Worm (Caenorhabditis elegans) whole organism, L2 larva: ENCODE results near the gene Y65A5A.2.

Experiments used
- C34F6.9 ChIP-seq: fragments of 150-350 bp; optimal IDR thresholded peaks from 2 replicates; lab custom pipeline; 2014; ENCODE audit warnings: missing biosample characterization, missing genetic modification characterization
- R02D3.7 ChIP-seq: fragments of 150-350 bp; optimal IDR thresholded peaks from 2 replicates; lab custom pipeline; 2014; ENCODE audit warnings: missing biosample characterization, missing genetic modification characterization
- Y55F3AM.14 ChIP-seq: fragments of 200-800 bp; sonication (Bioruptor generic); optimal IDR thresholded peaks from 2 replicates; lab custom pipeline; 2018; ENCODE audit warnings: mild to moderate bottlenecking, missing genetic modification characterization, missing compliant biosample characterization
- alr-1 ChIP-seq: fragments of 150-350 bp; optimal IDR thresholded peaks from 2 replicates; lab custom pipeline; 2014; ENCODE audit warnings: missing biosample characterization, missing genetic modification characterization
- ama-1 ChIP-seq: fragments of 150-350 bp; optimal IDR thresholded peaks from 2 replicates; lab custom pipeline; 2018; ENCODE audit warnings: inconsistent platforms
- blmp-1 ChIP-seq: sonication (generic microtip); optimal IDR thresholded peaks from 2 replicates; lab custom pipeline; 2017; ENCODE audit warnings: missing genetic modification characterization, mild to moderate bottlenecking, missing compliant biosample characterization, antibody characterized with exemption, moderate library complexity; ENCODE audit not compliant: insufficient read depth
- ceh-16 ChIP-seq: fragments of 150-350 bp; optimal IDR thresholded peaks from 2 replicates; lab custom pipeline; 2014; ENCODE audit warnings: missing biosample characterization, missing genetic modification characterization
- crh-2 ChIP-seq: sonication (generic microtip); optimal IDR thresholded peaks from 2 replicates; lab custom pipeline; 2017; ENCODE audit warnings: missing biosample characterization, missing genetic modification characterization
- dmd-4 ChIP-seq: sonication (generic microtip); optimal IDR thresholded peaks from 2 replicates; lab custom pipeline; 2017; ENCODE audit warnings: missing biosample characterization, missing genetic modification characterization
- egl-27 ChIP-seq: sonication (generic microtip); optimal IDR thresholded peaks from 3 replicates; lab custom pipeline; 2017; ENCODE audit warnings: missing biosample characterization, missing genetic modification reagents, missing genetic modification characterization
- elt-3 ChIP-seq: sonication (generic microtip); optimal IDR thresholded peaks from 2 replicates; lab custom pipeline; 2017; ENCODE audit warnings: missing biosample characterization, missing genetic modification characterization
- gmeb-1 ChIP-seq: fragments of 150-350 bp; optimal IDR thresholded peaks from 2 replicates; lab custom pipeline; 2014; ENCODE audit warnings: missing biosample characterization, missing genetic modification characterization
- lin-11 ChIP-seq: fragments of 150-350 bp; sonication (generic microtip); optimal IDR thresholded peaks from 2 replicates; lab custom pipeline; 2014; ENCODE audit warnings: missing biosample characterization, missing genetic modification characterization, inconsistent platforms, mixed read lengths
- lin-39 ChIP-seq: fragments of 150-350 bp; optimal IDR thresholded peaks from 2 replicates; lab custom pipeline; 2014; ENCODE audit warnings: missing biosample characterization, missing genetic modification reagents, missing genetic modification characterization
- lsy-2 ChIP-seq, 2 experiments: fragments of 150-350 bp in 1 of 2; sonication (generic microtip) in 1 of 2; optimal IDR thresholded peaks; 2 replicates each; lab custom pipeline; 2014 to 2017; ENCODE audit warnings: missing biosample characterization in 2 of 2, missing genetic modification characterization in 2 of 2
- mab-5 ChIP-seq: fragments of 150-350 bp; optimal IDR thresholded peaks from 2 replicates; lab custom pipeline; 2014; ENCODE audit warnings: missing biosample characterization, missing genetic modification characterization
- mdl-1 ChIP-seq, 2 experiments: fragments of 150-350 bp in 1 of 2; sonication (generic microtip) in 1 of 2; optimal IDR thresholded peaks; 2 replicates each; lab custom pipeline; 2017; ENCODE audit warnings: missing biosample characterization in 2 of 2, missing genetic modification characterization in 2 of 2
- nhr-11 ChIP-seq: fragments of 150-350 bp; optimal IDR thresholded peaks from 2 replicates; lab custom pipeline; 2014; ENCODE audit warnings: missing biosample characterization, missing genetic modification characterization
- nhr-21 ChIP-seq: fragments of 150-350 bp; optimal IDR thresholded peaks from 2 replicates; lab custom pipeline; 2014; ENCODE audit warnings: missing biosample characterization, missing genetic modification characterization
- nhr-237 ChIP-seq: fragments of 150-350 bp; optimal IDR thresholded peaks from 2 replicates; lab custom pipeline; 2014; ENCODE audit warnings: missing biosample characterization, missing genetic modification characterization
- nhr-25 ChIP-seq: fragments of 150-350 bp; sonication (generic microtip); optimal IDR thresholded peaks from 3 replicates; lab custom pipeline; 2014; ENCODE audit warnings: missing biosample characterization, missing genetic modification characterization
- nhr-77 ChIP-seq: fragments of 150-350 bp; optimal IDR thresholded peaks from 2 replicates; lab custom pipeline; 2014; ENCODE audit warnings: missing biosample characterization, missing genetic modification characterization
- peb-1 ChIP-seq: fragments of 150-350 bp; optimal IDR thresholded peaks from 2 replicates; lab custom pipeline; 2014; ENCODE audit warnings: missing biosample characterization, missing genetic modification characterization
- sem-4 ChIP-seq: fragments of 150-350 bp; optimal IDR thresholded peaks from 2 replicates; lab custom pipeline; 2014; ENCODE audit warnings: missing biosample characterization, missing genetic modification reagents, missing genetic modification characterization
- sma-9 ChIP-seq, 2 experiments: fragments of 150-350 bp in 1 of 2; sonication (generic microtip) in 1 of 2; optimal IDR thresholded peaks; 2 replicates each; lab custom pipeline; 2014 to 2016; ENCODE audit warnings: missing genetic modification characterization in 2 of 2, mild to moderate bottlenecking in 1 of 2, missing biosample characterization in 1 of 2, missing compliant biosample characterization in 1 of 2, missing genetic modification reagents in 1 of 2, moderate library complexity in 1 of 2
- snpc-4 ChIP-seq: fragments of 150-350 bp; optimal IDR thresholded peaks from 2 replicates; lab custom pipeline; 2014; ENCODE audit warnings: missing biosample characterization, missing genetic modification characterization
- unc-39 ChIP-seq: fragments of 150-350 bp; optimal IDR thresholded peaks from 2 replicates; lab custom pipeline; 2014; ENCODE audit warnings: missing biosample characterization, missing genetic modification characterization
- zag-1 ChIP-seq: fragments of 150-350 bp; optimal IDR thresholded peaks from 2 replicates; lab custom pipeline; 2014; ENCODE audit warnings: missing biosample characterization, missing genetic modification characterization
- ztf-1 ChIP-seq: fragments of 200-800 bp; sonication (Bioruptor generic); conservative IDR thresholded peaks from 2 replicates; pipeline ENCODE4 v1.3.6; 2022; ENCODE audit warnings: missing genetic modification characterization, missing compliant biosample characterization
- ztf-11 ChIP-seq: sonication (generic microtip); optimal IDR thresholded peaks from 2 replicates; lab custom pipeline; 2017; ENCODE audit warnings: missing biosample characterization, missing genetic modification characterization

The Y65A5A.2 gene

ce11 chrIV:16442963-16443362 is 31.1 kb downstream of the Y65A5A.2 start, which contains the start of gene dlc-4:
TSS of gene dlc-4 (plus strand) at chrIV:16443263.
- TF ChIP-seq alr-1 (no peak), nhr-25 (tag; lab: Kevin White, UChicago) (no peak), sma-9 (GFP tag; optimal IDR thresholded peaks at IDR 0.05; lab: Kevin White, UChicago) (no peak), sma-9 (tag; optimal IDR thresholded peaks at IDR 0.05; lab: Kevin White, UChicago) (no peak), ztf-1 (GFP tag; lab: Robert Waterston, UW) (no peak), blmp-1 (tag; lab: Kevin White, UChicago) (no peak), lsy-2 (tag; optimal IDR thresholded peaks at IDR 0.05; lab: Kevin White, UChicago) (no peak), unc-39 (tag; lab: Kevin White, UChicago) (no peak), nhr-21 (tag; lab: Kevin White, UChicago) (no peak), ama-1 (lab: Kevin White, UChicago) (no peak), egl-27 (no peak), lin-39 (tag; lab: Kevin White, UChicago) (no peak), Y55F3AM.14 (GFP tag; lab: Kevin White, UChicago) (no peak), crh-2 (no peak), sem-4 (no peak), mab-5 (tag; lab: Kevin White, UChicago) (no peak), nhr-77 (no peak), R02D3.7 (no peak)

ce11 chrIV:16446664-16447063 is 34.8 kb downstream of the Y65A5A.2 start:
- TF ChIP-seq mdl-1 (tag; optimal IDR thresholded peaks at IDR 0.05; lab: Kevin White, UChicago): no peak
- TF ChIP-seq Y55F3AM.14 (GFP tag; lab: Kevin White, UChicago): no peak
- no peak for TF ChIP-seq zag-1 (tag; lab: Kevin White, UChicago)
- TF ChIP-seq snpc-4: no peak
- TF ChIP-seq nhr-237 (tag; lab: Kevin White, UChicago): no peak
- no peak for TF ChIP-seq C34F6.9
- TF ChIP-seq dmd-4 (tag; lab: Kevin White, UChicago): no peak
- TF ChIP-seq R02D3.7: no peak
- no peak for TF ChIP-seq ztf-11
- TF ChIP-seq ceh-16: no peak
- TF ChIP-seq lin-39 (tag; lab: Kevin White, UChicago): no peak
- no peak for TF ChIP-seq nhr-11 (tag; lab: Kevin White, UChicago)
- no peak for TF ChIP-seq gmeb-1 (tag; lab: Kevin White, UChicago)
- no peak for TF ChIP-seq nhr-25 (tag; lab: Kevin White, UChicago)
- no peak for TF ChIP-seq crh-2
- TF ChIP-seq elt-3: no peak
- no peak for TF ChIP-seq peb-1 (tag; lab: Kevin White, UChicago)
- no peak for TF ChIP-seq lin-11 (tag; lab: Kevin White, UChicago)
- TF ChIP-seq, all 48 proteins: peak for 0
